Fruit fly (Drosophila melanogaster) whole organism, wandering third instar larva: ENCODE data around the gene Elal.

Experiments
- Abd-B ChIP-seq: fragments of >200 bp; optimal IDR thresholded peaks from 2 replicates; lab custom pipeline; 2017; ENCODE audit warnings: missing biosample characterization, missing genetic modification characterization
- CG32264 ChIP-seq: fragments of 200-800 bp; sonication (Bioruptor generic); optimal IDR thresholded peaks from 2 replicates; lab custom pipeline; 2016; ENCODE audit warnings: missing biosample characterization, missing genetic modification characterization
- CG9705 ChIP-seq: fragments of 200-800 bp; sonication (Bioruptor generic); optimal IDR thresholded peaks from 2 replicates; lab custom pipeline; 2018; ENCODE audit warnings: missing biosample characterization, mild to moderate bottlenecking, missing genetic modification characterization
- CrebA ChIP-seq: fragments of 200-800 bp; sonication (Bioruptor generic); optimal IDR thresholded peaks from 2 replicates; lab custom pipeline; 2016; ENCODE audit warnings: missing biosample characterization, mild to moderate bottlenecking, missing genetic modification characterization, borderline replicate concordance
- Dfd ChIP-seq: fragments of >200 bp; optimal IDR thresholded peaks from 2 replicates; lab custom pipeline; 2017; ENCODE audit warnings: missing biosample characterization, missing genetic modification characterization
- Dif ChIP-seq: fragments of 200-275, 200-300 bp; sonication (Bioruptor generic); optimal IDR thresholded peaks from 2 replicates; lab custom pipeline; 2018; ENCODE audit warnings: missing biosample characterization, missing genetic modification characterization; ENCODE audit not compliant: partially characterized antibody
- GATAd ChIP-seq: sonication (Bioruptor generic); optimal IDR thresholded peaks from 2 replicates; lab custom pipeline; 2016; ENCODE audit warnings: missing biosample characterization, missing genetic modification characterization
- HLH106 ChIP-seq: fragments of 200-800 bp; optimal IDR thresholded peaks from 3 replicates; lab custom pipeline; 2019; ENCODE audit warnings: missing biosample characterization, mild to moderate bottlenecking, missing genetic modification characterization, moderate library complexity
- Hnf4 ChIP-seq: fragments of 200-800 bp; sonication (Bioruptor generic); optimal IDR thresholded peaks from 2 replicates; lab custom pipeline; 2016; ENCODE audit warnings: missing biosample characterization, mild to moderate bottlenecking, missing genetic modification characterization
- Jra ChIP-seq: sonication (Bioruptor generic); optimal IDR thresholded peaks from 2 replicates; lab custom pipeline; 2016; ENCODE audit warnings: missing biosample characterization, missing genetic modification characterization
- Mio ChIP-seq: sonication (Bioruptor generic); optimal IDR thresholded peaks from 2 replicates; lab custom pipeline; 2016; ENCODE audit warnings: missing biosample characterization, missing genetic modification characterization
- N ChIP-seq: fragments of >200 bp; optimal IDR thresholded peaks from 2 replicates; lab custom pipeline; 2018; ENCODE audit warnings: missing biosample characterization, missing external identifiers, missing genetic modification characterization
- OdsH ChIP-seq: fragments of 200-800 bp; sonication (Bioruptor generic); optimal IDR thresholded peaks from 2 replicates; lab custom pipeline; 2016; ENCODE audit warnings: missing biosample characterization, mild to moderate bottlenecking, missing genetic modification characterization
- Rel ChIP-seq, 2 experiments: fragments of 200-800 bp; sonication (Bioruptor generic) in 1 of 2; optimal IDR thresholded peaks; 2 replicates in 1 of 2; 3 replicates in 1 of 2; lab custom pipeline; 2016 to 2019; ENCODE audit warnings: mild to moderate bottlenecking in 2 of 2, missing biosample characterization in 2 of 2, missing genetic modification characterization in 2 of 2, moderate library complexity in 1 of 2
- Sp1 ChIP-seq: fragments of 200-800 bp; sonication (Bioruptor generic); optimal IDR thresholded peaks from 3 replicates; lab custom pipeline; 2019; ENCODE audit warnings: missing biosample characterization, mild to moderate bottlenecking, missing genetic modification characterization, moderate library complexity
- Vsx2 ChIP-seq: fragments of 200-300, 225-300 bp; sonication (Bioruptor generic); optimal IDR thresholded peaks from 2 replicates; lab custom pipeline; 2018; ENCODE audit warnings: missing biosample characterization, missing genetic modification characterization; ENCODE audit not compliant: partially characterized antibody
- br ChIP-seq: fragments of 200-800 bp; sonication (Bioruptor generic); optimal IDR thresholded peaks from 2 replicates; lab custom pipeline; 2016; ENCODE audit warnings: missing biosample characterization, missing genetic modification characterization
- brk ChIP-seq: fragments of 200-800 bp; sonication (Bioruptor generic); optimal IDR thresholded peaks from 2 replicates; lab custom pipeline; 2016; ENCODE audit warnings: missing biosample characterization, mild to moderate bottlenecking, missing genetic modification characterization
- dl ChIP-seq, 2 experiments: fragments of 175-275, 200-275 bp in 1 of 2; fragments of 200-275 bp in 1 of 2; sonication (Bioruptor generic); optimal IDR thresholded peaks; lab custom pipeline; 2018; ENCODE audit warnings: mild to moderate bottlenecking in 2 of 2, missing biosample characterization in 2 of 2, missing genetic modification characterization in 2 of 2, moderate library complexity in 2 of 2; ENCODE audit not compliant: partially characterized antibody in 2 of 2, insufficient read depth in 1 of 2
- dmrt93B ChIP-seq: fragments of 200-800 bp; sonication (Bioruptor generic); optimal IDR thresholded peaks from 2 replicates; lab custom pipeline; 2018; ENCODE audit warnings: missing biosample characterization, mild to moderate bottlenecking, missing genetic modification characterization
- dsf ChIP-seq: sonication (Bioruptor generic); optimal IDR thresholded peaks from 2 replicates; lab custom pipeline; 2016; ENCODE audit warnings: missing biosample characterization, missing genetic modification characterization, borderline replicate concordance
- ey ChIP-seq: fragments of 200-800 bp; sonication (Bioruptor generic); optimal IDR thresholded peaks from 2 replicates; lab custom pipeline; 2016; ENCODE audit warnings: missing biosample characterization, missing genetic modification characterization
- foxo ChIP-seq, 2 experiments: fragments of 200-800 bp; sonication (Bioruptor generic); optimal IDR thresholded peaks; 2 replicates in 1 of 2; 3 replicates in 1 of 2; lab custom pipeline; 2016 to 2017; ENCODE audit warnings: missing biosample characterization in 2 of 2, missing genetic modification characterization in 2 of 2
- fru ChIP-seq: fragments of 200-800 bp; sonication (Bioruptor generic); optimal IDR thresholded peaks from 3 replicates; lab custom pipeline; 2016; ENCODE audit warnings: missing biosample characterization, mild to moderate bottlenecking, missing genetic modification characterization
- h ChIP-seq: fragments of 200-800 bp; sonication (Bioruptor generic); optimal IDR thresholded peaks from 3 replicates; lab custom pipeline; 2016; ENCODE audit warnings: missing biosample characterization, mild to moderate bottlenecking, missing genetic modification characterization
- pan ChIP-seq: fragments of >200 bp; optimal IDR thresholded peaks from 2 replicates; lab custom pipeline; 2017
- psq ChIP-seq: fragments of 200-800 bp; sonication (Bioruptor generic); optimal IDR thresholded peaks from 3 replicates; lab custom pipeline; 2017; ENCODE audit warnings: missing biosample characterization, mild to moderate bottlenecking, missing genetic modification characterization, moderate library complexity
- rgr ChIP-seq: fragments of 200-800 bp; sonication (Bioruptor generic); optimal IDR thresholded peaks from 3 replicates; lab custom pipeline; 2016; ENCODE audit warnings: missing biosample characterization, mild to moderate bottlenecking, missing genetic modification characterization
- sage ChIP-seq: fragments of 200-800 bp; sonication (Bioruptor generic); optimal IDR thresholded peaks from 2 replicates; lab custom pipeline; 2016; ENCODE audit warnings: missing biosample characterization, mild to moderate bottlenecking, missing genetic modification characterization
- sv ChIP-seq: fragments of 200-800 bp; sonication (Bioruptor generic); optimal IDR thresholded peaks from 3 replicates; lab custom pipeline; 2016; ENCODE audit warnings: missing biosample characterization, missing genetic modification characterization
- tai ChIP-seq: sonication (Bioruptor generic); optimal IDR thresholded peaks from 2 replicates; lab custom pipeline; 2016; ENCODE audit warnings: missing biosample characterization, missing genetic modification characterization
- woc ChIP-seq: sonication (Bioruptor generic); optimal IDR thresholded peaks from 2 replicates; lab custom pipeline; 2016; ENCODE audit warnings: missing biosample characterization, mild to moderate bottlenecking, missing genetic modification characterization

Elal gene

dm6 chr3R:24890217-24890616 lies 25.1 kb downstream of the Elal start:
- TF ChIP-seq pan (lab: Kevin White, UChicago) (no peak), GATAd (no peak), woc (GFP tag; lab: Kevin White, UChicago) (no peak), CG32264 (GFP tag; lab: Kevin White, UChicago) (no peak), rgr (GFP tag; lab: Kevin White, UChicago) (no peak)

- no peak for TF ChIP-seq CG9705
- no peak for TF ChIP-seq sage (GFP tag; lab: Kevin White, UChicago)
- TF ChIP-seq HLH106 (tag; lab: Kevin White, UChicago), result no peak
- no peak for TF ChIP-seq woc (GFP tag; lab: Kevin White, UChicago)
- no peak for TF ChIP-seq Dfd (GFP tag; lab: Kevin White, UChicago)
- TF ChIP-seq N, result no peak
- TF ChIP-seq brk (GFP tag; lab: Kevin White, UChicago), result no peak
- TF ChIP-seq foxo (GFP tag; optimal IDR thresholded peaks at IDR 0.05; lab: Kevin White, UChicago), result no peak
- TF ChIP-seq Mio (GFP tag; lab: Kevin White, UChicago), result no peak
- no peak for TF ChIP-seq Abd-B (GFP tag; lab: Kevin White, UChicago)
- TF ChIP-seq dl (GFP tag; optimal IDR thresholded peaks at IDR 0.05; lab: Kevin White, UChicago; ENCODE audit: insufficient read depth in 1 of 2, partially characterized antibody in 2 of 2), result no peak
- no peak for TF ChIP-seq GATAd
- TF ChIP-seq, all 38 proteins: peak for 0
These were observed 25.8 kb downstream of the Elal start for dm6 chr3R:24890919-24891318.

dm6 chr3R:24893320-24893955 lies 28.3 kb downstream of the Elal start:
- TF ChIP-seq Sp1, result peak; percentile 94
- TF ChIP-seq Vsx2, result peak; percentile 0
- TF ChIP-seq dsf, result peak; percentile 16
- peak; percentile 11 for TF ChIP-seq br
- TF ChIP-seq ey (GFP tag; lab: Kevin White, UChicago), result peak; percentile 35
- no peak for TF ChIP-seq pan (lab: Kevin White, UChicago)
- TF ChIP-seq sv (GFP tag; lab: Kevin White, UChicago), result peak; percentile 44
- TF ChIP-seq h (GFP tag; lab: Kevin White, UChicago), result peak; percentile 73
- TF ChIP-seq foxo (GFP tag; optimal IDR thresholded peaks at IDR 0.05; lab: Kevin White, UChicago), result peak in 1 of 2 experiments; percentile 88
- peak; percentile 66 for TF ChIP-seq dmrt93B (GFP tag; lab: Kevin White, UChicago)
- no peak for TF ChIP-seq Hnf4 (GFP tag; lab: Kevin White, UChicago)
- TF ChIP-seq Jra (GFP tag; lab: Kevin White, UChicago), result peak; percentile 14
- no peak for TF ChIP-seq Mio (GFP tag; lab: Kevin White, UChicago)
- peak; percentile 77 for TF ChIP-seq rgr (GFP tag; lab: Kevin White, UChicago)
- peak; percentile 9 for TF ChIP-seq CrebA (GFP tag; lab: Kevin White, UChicago)
- TF ChIP-seq CG9705, result peak; percentile 43
- peak; percentile 48 for TF ChIP-seq Rel (GFP tag; optimal IDR thresholded peaks at IDR 0.05; lab: Kevin White, UChicago)
- peak; percentile 39 for TF ChIP-seq Rel (tag; optimal IDR thresholded peaks at IDR 0.05; lab: Kevin White, UChicago)
- TF ChIP-seq woc (GFP tag; lab: Kevin White, UChicago), result peak; percentile 37
- peak; percentile 91 for TF ChIP-seq HLH106 (tag; lab: Kevin White, UChicago)
- no peak for TF ChIP-seq brk (GFP tag; lab: Kevin White, UChicago)
- peak; percentile 89 for TF ChIP-seq OdsH (GFP tag; lab: Kevin White, UChicago)
- TF ChIP-seq Dif (GFP tag; lab: Kevin White, UChicago), result no peak
- TF ChIP-seq psq (GFP tag; lab: Kevin White, UChicago), result peak; percentile 87
- no peak for TF ChIP-seq tai (GFP tag; lab: Kevin White, UChicago)
- TF ChIP-seq sage (GFP tag; lab: Kevin White, UChicago), result peak; percentile 2
- TF ChIP-seq fru (GFP tag; lab: Kevin White, UChicago), result peak; percentile 82
- no peak for TF ChIP-seq dl (GFP tag; optimal IDR thresholded peaks at IDR 0.05; lab: Kevin White, UChicago; ENCODE audit: insufficient read depth in 1 of 2, partially characterized antibody in 2 of 2)
